Worm (Caenorhabditis elegans) whole organism, L1 larva: ENCODE measurements around the gene snb-5.

ENCODE experiments used
- C04F5.9 ChIP-seq: sonication (generic microtip); optimal IDR thresholded peaks from 2 replicates; lab custom pipeline; 2016; ENCODE audit warnings: missing genetic modification characterization, missing compliant biosample characterization
- C34B4.2 ChIP-seq: sonication (generic microtip); optimal IDR thresholded peaks from 2 replicates; lab custom pipeline; 2017; ENCODE audit warnings: mild to moderate bottlenecking, missing genetic modification characterization, missing compliant biosample characterization
- F16B12.6 ChIP-seq: fragments of 150-350 bp; optimal IDR thresholded peaks from 2 replicates; lab custom pipeline; 2014; ENCODE audit warnings: missing biosample characterization, missing genetic modification characterization
- aha-1 ChIP-seq: fragments of 150-350 bp; optimal IDR thresholded peaks from 2 replicates; lab custom pipeline; 2014; ENCODE audit warnings: missing biosample characterization, missing genetic modification characterization
- ama-1 ChIP-seq: fragments of 150-350 bp; optimal IDR thresholded peaks from 2 replicates; lab custom pipeline; 2014
- ceh-8 ChIP-seq: fragments of 200-800 bp; sonication (Bioruptor generic); optimal IDR thresholded peaks from 2 replicates; lab custom pipeline; 2018; ENCODE audit warnings: mild to moderate bottlenecking, missing genetic modification characterization, moderate library complexity, missing compliant biosample characterization
- ceh-82 ChIP-seq, 3 experiments: fragments of 150-350 bp in 1 of 3; sonication (generic microtip) in 2 of 3; optimal IDR thresholded peaks; 2 replicates each; lab custom pipeline; 2014 to 2017; ENCODE audit warnings: missing biosample characterization in 3 of 3, missing genetic modification characterization in 3 of 3
- ceh-88 ChIP-seq: fragments of 200-800 bp; sonication (Bioruptor generic); IDR thresholded peaks from 2 replicates; pipeline ENCODE4 v1.3.6; 2022; ENCODE audit warnings: missing genetic modification characterization, missing compliant biosample characterization
- ceh-90 ChIP-seq: sonication (generic microtip); optimal IDR thresholded peaks from 2 replicates; lab custom pipeline; 2016; ENCODE audit warnings: missing genetic modification characterization, missing compliant biosample characterization
- ces-1 ChIP-seq: fragments of 150-350 bp; optimal IDR thresholded peaks from 2 replicates; lab custom pipeline; 2014; ENCODE audit warnings: missing biosample characterization, missing genetic modification reagents, missing genetic modification characterization
- dsc-1 ChIP-seq: sonication (generic microtip); optimal IDR thresholded peaks from 2 replicates; lab custom pipeline; 2016; ENCODE audit warnings: mild to moderate bottlenecking, missing genetic modification characterization, missing compliant biosample characterization
- efl-1 ChIP-seq, 4 experiments: fragments of 150-350 bp; optimal IDR thresholded peaks in 3 of 4; peaks in 1 of 4; 1 replicate in 1 of 4; 2 replicates in 3 of 4; lab custom pipeline; 2014; ENCODE audit warnings: missing biosample characterization in 2 of 4, missing genetic modification characterization in 2 of 4, missing genetic modification reagents in 2 of 4
- efl-3 ChIP-seq: fragments of 200-800 bp; sonication (Bioruptor generic); optimal IDR thresholded peaks from 2 replicates; lab custom pipeline; 2018; ENCODE audit warnings: mild to moderate bottlenecking, missing genetic modification characterization, missing compliant biosample characterization
- egl-13 ChIP-seq: sonication (generic microtip); optimal IDR thresholded peaks from 2 replicates; lab custom pipeline; 2016; ENCODE audit warnings: missing genotype, missing genetic modification reagents, missing genetic modification characterization, missing compliant biosample characterization
- elt-2 ChIP-seq: sonication (generic microtip); optimal IDR thresholded peaks from 2 replicates; lab custom pipeline; 2016; ENCODE audit warnings: missing genetic modification characterization, mild to moderate bottlenecking, inconsistent platforms, missing compliant biosample characterization, missing genetic modification reagents
- ets-5 ChIP-seq: fragments of 200-800 bp; sonication (Bioruptor generic); IDR thresholded peaks from 2 replicates; pipeline ENCODE4 v1.3.6; 2022; ENCODE audit warnings: missing genetic modification characterization, missing compliant biosample characterization
- fkh-10 ChIP-seq: sonication (generic microtip); optimal IDR thresholded peaks from 2 replicates; lab custom pipeline; 2017; ENCODE audit warnings: missing biosample characterization, missing genetic modification reagents, missing genetic modification characterization
- fkh-4 ChIP-seq: sonication (generic microtip); optimal IDR thresholded peaks from 2 replicates; lab custom pipeline; 2016; ENCODE audit warnings: missing compliant biosample characterization, missing genetic modification characterization, borderline replicate concordance
- fkh-8 ChIP-seq: sonication (generic microtip); optimal IDR thresholded peaks from 2 replicates; lab custom pipeline; 2016; ENCODE audit warnings: mild to moderate bottlenecking, missing genetic modification characterization, missing compliant biosample characterization
- fos-1 ChIP-seq: fragments of 150-350 bp; optimal IDR thresholded peaks from 2 replicates; lab custom pipeline; 2014; ENCODE audit warnings: missing biosample characterization, missing genetic modification characterization
- hlh-17 ChIP-seq: fragments of 200-800 bp; sonication (Bioruptor generic); optimal IDR thresholded peaks from 2 replicates; lab custom pipeline; 2018; ENCODE audit warnings: missing genetic modification characterization, mild to moderate bottlenecking, missing compliant biosample characterization, moderate library complexity, borderline replicate concordance
- hpl-2 ChIP-seq: fragments of 150-350 bp; optimal IDR thresholded peaks from 2 replicates; lab custom pipeline; 2014; ENCODE audit warnings: missing biosample characterization, missing genetic modification reagents, missing genetic modification characterization
- isw-1 ChIP-seq: fragments of 200-800 bp; sonication (Bioruptor generic); IDR thresholded peaks from 2 replicates; pipeline ENCODE4 v1.3.6; 2022; ENCODE audit warnings: missing genetic modification characterization, missing compliant biosample characterization
- lin-13 ChIP-seq: fragments of 150-350 bp; optimal IDR thresholded peaks from 2 replicates; lab custom pipeline; 2014; ENCODE audit warnings: missing biosample characterization, missing genetic modification reagents, missing genetic modification characterization
- lin-14 ChIP-seq: fragments of 200-800 bp; sonication (Bioruptor generic); optimal IDR thresholded peaks from 2 replicates; lab custom pipeline; 2018; ENCODE audit warnings: mild to moderate bottlenecking, missing genetic modification characterization, moderate library complexity, missing compliant biosample characterization
- lin-35 ChIP-seq, 2 experiments: fragments of 150-350 bp; optimal IDR thresholded peaks; 2 replicates each; lab custom pipeline; 2014; ENCODE audit warnings: missing biosample characterization in 2 of 2, missing genetic modification characterization in 2 of 2, missing genetic modification reagents in 2 of 2
- lin-39 ChIP-seq: fragments of 150-350 bp; optimal IDR thresholded peaks from 2 replicates; lab custom pipeline; 2014; ENCODE audit warnings: missing biosample characterization, missing genetic modification reagents, missing genetic modification characterization
- lir-3 ChIP-seq: sonication (generic microtip); optimal IDR thresholded peaks from 2 replicates; lab custom pipeline; 2016; ENCODE audit warnings: mild to moderate bottlenecking, missing genetic modification characterization, moderate library complexity, missing compliant biosample characterization; ENCODE audit not compliant: poor library complexity
- mef-2 ChIP-seq: fragments of 150-350 bp; optimal IDR thresholded peaks from 2 replicates; lab custom pipeline; 2014; ENCODE audit warnings: missing biosample characterization, missing genetic modification characterization
- mep-1 ChIP-seq: fragments of 150-350 bp; optimal IDR thresholded peaks from 2 replicates; lab custom pipeline; 2014; ENCODE audit warnings: missing biosample characterization, missing genetic modification characterization
- nhr-11 ChIP-seq: fragments of 150-350 bp; optimal IDR thresholded peaks from 2 replicates; lab custom pipeline; 2014; ENCODE audit warnings: missing biosample characterization, missing genetic modification characterization
- nhr-12 ChIP-seq: sonication (generic microtip); optimal IDR thresholded peaks from 2 replicates; lab custom pipeline; 2017; ENCODE audit warnings: missing biosample characterization, missing genetic modification characterization
- nhr-237 ChIP-seq: fragments of 150-350 bp; optimal IDR thresholded peaks from 2 replicates; lab custom pipeline; 2014; ENCODE audit warnings: missing biosample characterization, missing genetic modification characterization
- nhr-28 ChIP-seq: fragments of 150-350 bp; optimal IDR thresholded peaks from 2 replicates; lab custom pipeline; 2014; ENCODE audit warnings: missing biosample characterization, missing genetic modification characterization
- nhr-71 ChIP-seq: sonication (generic microtip); optimal IDR thresholded peaks from 2 replicates; lab custom pipeline; 2016; ENCODE audit warnings: mild to moderate bottlenecking, missing genetic modification characterization, moderate library complexity, missing compliant biosample characterization
- nhr-77 ChIP-seq: fragments of 150-350 bp; optimal IDR thresholded peaks from 2 replicates; lab custom pipeline; 2014; ENCODE audit warnings: missing biosample characterization, missing genetic modification characterization
- nhr-85 ChIP-seq: sonication (generic microtip); peaks from one replicate; lab custom pipeline; 2016; ENCODE audit warnings: missing genetic modification characterization, inconsistent platforms, missing compliant biosample characterization
- nhr-90 ChIP-seq: sonication (generic microtip); optimal IDR thresholded peaks from 2 replicates; lab custom pipeline; 2016; ENCODE audit warnings: mild to moderate bottlenecking, missing genetic modification characterization, missing compliant biosample characterization; ENCODE audit not compliant: poor library complexity
- pag-3 ChIP-seq: sonication (generic microtip); optimal IDR thresholded peaks from 2 replicates; lab custom pipeline; 2017; ENCODE audit warnings: missing genetic modification characterization, mild to moderate bottlenecking, missing compliant biosample characterization, antibody characterized with exemption, borderline replicate concordance; ENCODE audit not compliant: insufficient read depth
- pax-3 ChIP-seq: fragments of 200-800 bp; sonication (Bioruptor generic); optimal IDR thresholded peaks from 2 replicates; lab custom pipeline; 2018; ENCODE audit warnings: mild to moderate bottlenecking, missing genetic modification characterization, moderate library complexity, missing compliant biosample characterization
- skn-1 ChIP-seq: fragments of 150-350 bp; optimal IDR thresholded peaks from 2 replicates; lab custom pipeline; 2014; ENCODE audit warnings: missing biosample characterization, missing genetic modification characterization
- snpc-4 ChIP-seq: fragments of 150-350 bp; optimal IDR thresholded peaks from 2 replicates; lab custom pipeline; 2014; ENCODE audit warnings: missing biosample characterization, missing genetic modification characterization
- snu-23 ChIP-seq: sonication (generic microtip); optimal IDR thresholded peaks from 2 replicates; lab custom pipeline; 2016; ENCODE audit warnings: missing genetic modification characterization, missing compliant biosample characterization
- sptf-1 ChIP-seq: fragments of 150-350 bp; optimal IDR thresholded peaks from 2 replicates; lab custom pipeline; 2014; ENCODE audit warnings: missing biosample characterization, missing genetic modification characterization
- swsn-7 ChIP-seq: sonication (generic microtip); optimal IDR thresholded peaks from 2 replicates; lab custom pipeline; 2016; ENCODE audit warnings: missing genetic modification characterization, missing compliant biosample characterization
- tbx-2 ChIP-seq: sonication (generic microtip); optimal IDR thresholded peaks from 2 replicates; lab custom pipeline; 2016; ENCODE audit warnings: missing genetic modification characterization, missing compliant biosample characterization
- tlp-1 ChIP-seq: fragments of 150-350 bp; optimal IDR thresholded peaks from 2 replicates; lab custom pipeline; 2014; ENCODE audit warnings: missing biosample characterization, missing genetic modification characterization
- unc-130 ChIP-seq: fragments of 150-350 bp; optimal IDR thresholded peaks from 2 replicates; lab custom pipeline; 2017; ENCODE audit warnings: missing biosample characterization, missing genetic modification characterization, inconsistent platforms
- unc-30 ChIP-seq: sonication (generic microtip); optimal IDR thresholded peaks from 2 replicates; lab custom pipeline; 2017; ENCODE audit warnings: missing biosample characterization, missing genetic modification characterization
- unc-86 ChIP-seq: sonication (generic microtip); optimal IDR thresholded peaks from 2 replicates; lab custom pipeline; 2016; ENCODE audit warnings: missing genetic modification characterization, missing compliant biosample characterization
- unc-98 ChIP-seq: fragments of 200-800 bp; sonication (Bioruptor generic); IDR thresholded peaks from 2 replicates; pipeline ENCODE4 v1.3.6; 2022; ENCODE audit warnings: missing genetic modification characterization, missing compliant biosample characterization
- ztf-11 ChIP-seq, 2 experiments: sonication (generic microtip); optimal IDR thresholded peaks; 2 replicates each; lab custom pipeline; 2016 to 2017; ENCODE audit warnings: missing genetic modification characterization in 2 of 2, missing biosample characterization in 1 of 2, missing compliant biosample characterization in 1 of 2
- ztf-4 ChIP-seq: fragments of 150-350 bp; optimal IDR thresholded peaks from 2 replicates; lab custom pipeline; 2014; ENCODE audit warnings: missing biosample characterization, missing genetic modification characterization

The snb-5 gene

DNA sequence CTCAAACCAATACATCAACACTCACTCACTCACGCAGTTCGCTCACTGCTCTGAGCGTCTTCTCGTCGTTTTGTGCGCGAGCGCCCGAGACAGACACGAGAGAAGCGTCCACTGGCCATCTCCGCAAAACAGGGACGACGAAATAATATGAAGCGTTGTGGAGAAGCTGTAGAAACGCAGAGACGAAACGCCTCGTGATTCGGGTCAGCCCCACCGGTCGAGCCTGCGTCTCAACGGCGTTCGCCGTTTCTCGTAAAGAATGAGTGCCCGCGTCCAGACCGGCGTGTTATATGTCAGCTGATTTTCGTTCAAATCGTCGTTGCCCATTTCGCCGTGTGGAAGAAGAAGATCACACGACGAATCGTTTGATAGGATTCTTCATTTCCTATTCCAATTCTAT is 24.7 kb downstream of the snb-5 start, which contains the start of gene fbxl-1 (continued):
- TF ChIP-seq pax-3 (tag; lab: Kevin White, UChicago) = peak; percentile 64
- no peak for TF ChIP-seq ceh-90 (tag; lab: Kevin White, UChicago)
- no peak for TF ChIP-seq ama-1 (lab: Kevin White, UChicago)
- TF ChIP-seq ces-1 (GFP tag; lab: Kevin White, UChicago) = no peak
- TF ChIP-seq nhr-77 (tag; lab: Kevin White, UChicago) = peak; percentile 71
- no peak for TF ChIP-seq nhr-11 (tag; lab: Kevin White, UChicago)
- no peak for TF ChIP-seq pag-3
- peak in 1 of 2 experiments; percentile 73 for TF ChIP-seq ztf-11 (tag; optimal IDR thresholded peaks at IDR 0.05; lab: Kevin White, UChicago)
- no peak for TF ChIP-seq unc-98
- peak; percentile 21 for TF ChIP-seq fkh-10
- no peak for TF ChIP-seq lin-39 (tag; lab: Kevin White, UChicago)
- TF ChIP-seq fkh-4 (tag; lab: Kevin White, UChicago) = no peak
- peak; percentile 87 for TF ChIP-seq snu-23 (GFP tag; lab: Kevin White, UChicago)
- no peak for TF ChIP-seq sptf-1
- no peak for TF ChIP-seq nhr-237
- no peak for TF ChIP-seq aha-1
- no peak for TF ChIP-seq nhr-85
- peak; percentile 32 for TF ChIP-seq nhr-90 (tag; lab: Kevin White, UChicago)
- peak; percentile 81 for TF ChIP-seq tbx-2
- TF ChIP-seq unc-130 (tag; lab: Kevin White, UChicago) = peak; percentile 56
- TF ChIP-seq fkh-8 (tag; lab: Kevin White, UChicago) = peak; percentile 96
- peak; percentile 6 for TF ChIP-seq snpc-4 (tag; lab: Kevin White, UChicago)
- no peak for TF ChIP-seq C34B4.2 (tag; lab: Kevin White, UChicago)
- TF ChIP-seq elt-2 (tag; lab: Kevin White, UChicago) = peak; percentile 21
- peak; percentile 43 for TF ChIP-seq fos-1 (tag; lab: Kevin White, UChicago)
- peak; percentile 25 to 70 (median 47) for TF ChIP-seq ceh-82 (tag; optimal IDR thresholded peaks at IDR 0.05; lab: Kevin White, UChicago)
- peak; percentile 50 for TF ChIP-seq F16B12.6 (tag; lab: Kevin White, UChicago)
- peak; percentile 94 for TF ChIP-seq nhr-71 (tag; lab: Kevin White, UChicago)
- TF ChIP-seq C04F5.9 (tag; lab: Kevin White, UChicago) = no peak
- peak; percentile 60 for TF ChIP-seq ztf-4 (tag; lab: Kevin White, UChicago)
- TF ChIP-seq ets-5 (GFP tag; lab: Robert Waterston, UW) = no peak
- TF ChIP-seq mep-1 (tag; lab: Kevin White, UChicago) = peak; percentile 51
- TF ChIP-seq efl-3 (GFP tag; lab: Kevin White, UChicago) = no peak
- peak; percentile 96 for TF ChIP-seq unc-86
- TF ChIP-seq lin-14 (GFP tag; lab: Kevin White, UChicago) = peak; percentile 99
- peak; percentile 65 for TF ChIP-seq lin-13 (GFP tag; lab: Kevin White, UChicago)
- TF ChIP-seq mef-2 (tag; lab: Kevin White, UChicago) = peak; percentile 58
- peak; percentile 63 to 82 for TF ChIP-seq lin-35 (GFP tag; optimal IDR thresholded peaks at IDR 0.05; lab: Kevin White, UChicago)
- no peak for TF ChIP-seq tlp-1 (tag; lab: Kevin White, UChicago)
- TF ChIP-seq unc-30 (tag; lab: Kevin White, UChicago) = no peak
- TF ChIP-seq nhr-12 = no peak
- TF ChIP-seq swsn-7 (tag; lab: Kevin White, UChicago) = peak; percentile 77
- peak; percentile 76 for TF ChIP-seq egl-13
- no peak for TF ChIP-seq hlh-17 (GFP tag; lab: Kevin White, UChicago)
- peak; percentile 43; the same call in 1 of the 2 replicates for TF ChIP-seq ceh-88 (GFP tag; lab: Robert Waterston, UW)
- peak; percentile 56 for TF ChIP-seq lir-3 (tag; lab: Kevin White, UChicago)
- peak; percentile 48 for TF ChIP-seq isw-1 (GFP tag; lab: Robert Waterston, UW)
- no peak for TF ChIP-seq hpl-2 (GFP tag; lab: Kevin White, UChicago)
- TF ChIP-seq skn-1 (tag; lab: Kevin White, UChicago) = peak; percentile 65
- TF ChIP-seq dsc-1 (tag; lab: Kevin White, UChicago) = peak; percentile 80
- peak; percentile 68 to 70 for TF ChIP-seq efl-1 (optimal IDR thresholded peaks at IDR 0.05; lab: Kevin White, UChicago)
- peak; percentile 48 to 97 for TF ChIP-seq efl-1 (GFP tag; optimal IDR thresholded peaks at IDR 0.05 in 1 of 2; lab: Kevin White, UChicago)
- peak; percentile 29 for TF ChIP-seq ceh-8 (GFP tag; lab: Kevin White, UChicago)
- TF ChIP-seq nhr-28 (tag; lab: Kevin White, UChicago) = no peak
